Fruit fly (Drosophila melanogaster): Measurements from ENCODE around the gene eEF1gamma.

eEF1gamma gene

dm6 chr3R:29207012-29207656 is 12.8 kb upstream of the eEF1gamma start (continued):
- TF ChIP-seq CG14014 (GFP tag; IDR thresholded peaks at IDR 0.05) (peak; percentile 83), CG4707 (GFP tag; optimal IDR thresholded peaks at IDR 0.05) (peak; percentile 43), Ravus (GFP tag; IDR thresholded peaks at IDR 0.05) (peak; percentile 1; the same call in 1 of the 2 replicates), CG14050 (GFP tag; IDR thresholded peaks at IDR 0.05) (peak; percentile 69), Deaf1 (tag; optimal IDR thresholded peaks at IDR 0.05) (peak; percentile 58), Antp (GFP tag; optimal IDR thresholded peaks at IDR 0.05) (peak; percentile 13), CG7987 (GFP tag; optimal IDR thresholded peaks at IDR 0.05) (peak; percentile 11), CG11398 (GFP tag; optimal IDR thresholded peaks at IDR 0.05) (no peak), Ets97D (GFP tag; optimal IDR thresholded peaks at IDR 0.05) (no peak), CG3407 (GFP tag; optimal IDR thresholded peaks at IDR 0.05) (peak; percentile 5), dpn (GFP tag; optimal IDR thresholded peaks at IDR 0.05) (peak in 1 of 2 experiments; percentile 61), ATbp (GFP tag; optimal IDR thresholded peaks at IDR 0.05) (peak; percentile 39), shn (GFP tag; optimal IDR thresholded peaks at IDR 0.05) (no peak), org-1 (GFP tag; optimal IDR thresholded peaks at IDR 0.05) (no peak), Rx (GFP tag; IDR thresholded peaks at IDR 0.05) (peak; percentile 41; the same call in 1 of the 2 replicates), salm (tag; optimal IDR thresholded peaks at IDR 0.05) (no peak), CG2120 (GFP tag; optimal IDR thresholded peaks at IDR 0.05) (peak; percentile 42), CG10366 (GFP tag; IDR thresholded peaks at IDR 0.05) (peak; percentile 73), CG17328 (GFP tag; IDR thresholded peaks at IDR 0.05) (peak; percentile 75), CG6654 (GFP tag; optimal IDR thresholded peaks at IDR 0.05) (no peak), Usf (GFP tag; optimal IDR thresholded peaks at IDR 0.05) (peak; percentile 26), CG12299 (tag; optimal IDR thresholded peaks at IDR 0.05) (peak; percentile 35), CG1233 (GFP tag; optimal IDR thresholded peaks at IDR 0.05) (peak; percentile 47), Sox102F (GFP tag; optimal IDR thresholded peaks at IDR 0.05) (peak; percentile 74), CG9215 (GFP tag; IDR thresholded peaks at IDR 0.05) (peak; percentile 43; the same call in 1 of the 2 replicates), prd (optimal IDR thresholded peaks at IDR 0.05) (no peak), prd (GFP tag; IDR thresholded peaks at IDR 0.05) (peak; percentile 77), Taf1 (GFP tag; IDR thresholded peaks at IDR 0.05) (0 out of 2 replicates have a peak, but pooled peaks have one; percentile 14), CG12942 (GFP tag; optimal IDR thresholded peaks at IDR 0.05) (peak; percentile 26), Gsc (GFP tag; IDR thresholded peaks at IDR 0.05) (0 out of 2 replicates have a peak, but pooled peaks have one; percentile 12), NfI (GFP tag; optimal IDR thresholded peaks at IDR 0.05) (peak; percentile 73), CG1603 (tag; optimal IDR thresholded peaks at IDR 0.05) (no peak), CG16813 (GFP tag; IDR thresholded peaks at IDR 0.05; ENCODE audit: partially characterized antibody) (no peak), Kr (GFP tag; optimal IDR thresholded peaks at IDR 0.05) (no peak), CG8924 (tag; optimal IDR thresholded peaks at IDR 0.05) (peak; percentile 65), CTCF (GFP tag; optimal IDR thresholded peaks at IDR 0.05) (peak; percentile 3), CG12659 (GFP tag; optimal IDR thresholded peaks at IDR 0.05) (peak; percentile 57), ttk (GFP tag; IDR thresholded peaks at IDR 0.05) (peak; percentile 60), CG11093 (GFP tag; IDR thresholded peaks at IDR 0.05) (peak; percentile 21; the same call in 1 of the 3 replicates), CG32767 (GFP tag; IDR thresholded peaks at IDR 0.05) (no peak), CG17912 (GFP tag; optimal IDR thresholded peaks at IDR 0.05) (peak; percentile 17), Ets65A (GFP tag) (peak; percentile 85), CG13424 (tag; optimal IDR thresholded peaks at IDR 0.05) (peak; percentile 77), dysf (GFP tag; IDR thresholded peaks at IDR 0.05) (peak; percentile 83), nom (GFP tag; optimal IDR thresholded peaks at IDR 0.05) (peak; percentile 82), vfl (GFP tag; optimal IDR thresholded peaks at IDR 0.05) (no peak), CG8944 (GFP tag; optimal IDR thresholded peaks at IDR 0.05) (no peak), ems (GFP tag; optimal IDR thresholded peaks at IDR 0.05) (no peak), CG18476 (GFP tag; optimal IDR thresholded peaks at IDR 0.05) (no peak), gem (tag; optimal IDR thresholded peaks at IDR 0.05) (peak; percentile 79), jumu (GFP tag; optimal IDR thresholded peaks at IDR 0.05) (no peak)

Measured in whole organism, embryonic.